Fruit fly (Drosophila melanogaster): ENCODE measurements around the gene Nrd1.

Nrd1 gene

DNA sequence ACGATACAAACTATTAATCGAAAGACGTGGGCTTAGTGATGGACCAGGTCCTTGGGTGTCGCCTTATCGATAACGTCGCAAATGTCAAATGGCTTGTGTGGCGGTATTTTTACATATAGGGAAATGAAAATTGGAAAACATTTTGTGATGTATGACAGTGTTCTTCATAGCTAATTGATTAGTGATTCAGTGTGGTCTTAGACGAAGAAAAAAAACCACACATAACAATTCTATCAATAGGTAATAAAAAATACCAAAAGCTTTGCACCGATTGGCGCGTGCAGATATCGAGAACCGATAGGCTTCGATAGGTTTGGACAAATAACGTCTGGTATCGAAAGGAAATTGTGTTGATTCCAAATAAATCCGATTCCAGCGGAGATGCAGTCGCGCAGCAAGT lies at the start of gene Nrd1, which contains the start of gene CG1847:
Gene Nrd1, minus strand, starts transcription at position 28 of the 400 bp plus-strand sequence.
Gene CG1847, plus strand, starts transcription at position 305 of the 400 bp plus-strand sequence.
- TF ChIP-seq Sin3A (optimal IDR thresholded peaks at IDR 0.05) (no peak), h (optimal IDR thresholded peaks at IDR 0.05) (no peak), psq (optimal IDR thresholded peaks at IDR 0.05) (no peak), Myc (optimal IDR thresholded peaks at IDR 0.05) (no peak), ttk (optimal IDR thresholded peaks at IDR 0.05) (no peak), insv (optimal IDR thresholded peaks at IDR 0.05) (no peak)

DNA sequence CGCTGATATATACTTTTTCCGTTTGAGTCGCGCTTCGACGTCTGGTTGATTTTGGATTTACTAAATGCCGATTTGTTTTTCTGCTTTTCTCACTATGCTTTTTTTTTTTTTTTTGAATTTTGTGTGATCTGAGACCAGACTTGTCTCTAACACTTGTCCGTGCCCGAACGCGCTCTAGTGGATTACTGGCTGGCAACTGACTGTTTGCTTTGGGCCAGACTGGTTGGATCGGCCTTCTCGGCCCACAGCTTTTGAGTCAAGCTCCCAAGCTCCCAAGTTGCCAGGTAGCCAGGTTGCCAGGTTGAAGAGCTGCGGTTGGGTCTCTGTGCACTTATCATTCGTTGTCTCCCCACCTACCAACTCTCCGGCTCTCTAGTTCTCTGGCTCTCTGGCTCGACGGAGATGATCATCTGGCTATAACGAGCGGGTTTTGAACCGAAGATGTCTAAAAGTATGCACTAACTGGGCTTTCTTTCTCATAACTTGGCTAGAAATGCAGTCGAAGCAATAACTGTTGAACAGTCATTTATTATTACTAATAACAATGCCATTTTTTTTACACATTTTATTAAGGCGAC lies 48.5 kb upstream of the Nrd1 start, which contains the start of gene pot:
Gene pot, minus strand, starts transcription at position 205 of the 578 bp plus-strand sequence.
- TF ChIP-seq Sin3A (optimal IDR thresholded peaks at IDR 0.05) (no peak), h (optimal IDR thresholded peaks at IDR 0.05) (no peak), ttk (optimal IDR thresholded peaks at IDR 0.05) (no peak), psq (optimal IDR thresholded peaks at IDR 0.05) (no peak), insv (optimal IDR thresholded peaks at IDR 0.05) (no peak), Myc (optimal IDR thresholded peaks at IDR 0.05) (no peak)

DNA sequence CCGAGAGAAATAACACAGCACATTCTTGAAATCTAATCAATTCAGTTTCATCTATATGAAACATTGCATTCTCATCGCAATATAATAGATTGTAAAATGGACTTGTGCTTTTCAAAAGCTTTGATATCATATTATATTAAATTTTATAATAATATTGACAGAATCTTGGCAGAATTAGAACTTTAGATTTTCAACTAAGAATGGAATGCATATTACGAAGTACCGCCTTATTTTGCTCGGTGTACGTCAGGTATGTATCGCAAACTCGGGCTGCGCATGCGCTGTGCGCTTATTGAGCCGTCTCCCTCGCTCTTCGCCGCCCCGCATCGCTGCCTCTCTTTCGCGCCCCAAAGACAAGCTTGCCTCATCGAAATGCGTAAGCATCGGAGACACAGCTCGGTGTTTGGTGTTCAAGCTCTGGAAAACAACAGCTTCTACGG lies 46.5 kb upstream of the Nrd1 start:
- TF ChIP-seq psq (optimal IDR thresholded peaks at IDR 0.05), result no peak
- no peak for TF ChIP-seq ttk (optimal IDR thresholded peaks at IDR 0.05)
- no peak for TF ChIP-seq Myc (optimal IDR thresholded peaks at IDR 0.05)
- no peak for TF ChIP-seq h (optimal IDR thresholded peaks at IDR 0.05)
- TF ChIP-seq insv (optimal IDR thresholded peaks at IDR 0.05), result no peak
- TF ChIP-seq Sin3A (optimal IDR thresholded peaks at IDR 0.05), result no peak

DNA sequence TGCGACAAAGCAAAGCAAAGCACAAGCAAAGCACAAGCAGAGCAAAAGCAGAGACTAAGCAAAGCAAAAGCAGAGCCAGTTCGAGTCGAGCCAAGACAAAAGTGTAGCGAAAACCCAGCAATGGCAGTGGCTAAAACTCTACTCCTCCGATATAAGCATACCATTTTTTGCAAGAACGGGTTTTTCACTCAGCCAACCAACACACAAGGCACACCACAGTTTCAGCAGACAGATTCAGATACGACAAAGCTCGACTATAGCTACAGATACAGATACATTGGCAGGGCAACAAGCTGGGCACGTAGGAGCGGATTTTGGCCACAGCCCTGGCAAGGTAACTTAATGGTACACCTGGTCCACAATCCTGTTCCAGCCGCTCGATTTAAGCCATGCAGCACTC lies 44.9 kb upstream of the Nrd1 start:
- TF ChIP-seq Myc (optimal IDR thresholded peaks at IDR 0.05), result no peak
- TF ChIP-seq h (optimal IDR thresholded peaks at IDR 0.05), result no peak
- no peak for TF ChIP-seq ttk (optimal IDR thresholded peaks at IDR 0.05)

DNA sequence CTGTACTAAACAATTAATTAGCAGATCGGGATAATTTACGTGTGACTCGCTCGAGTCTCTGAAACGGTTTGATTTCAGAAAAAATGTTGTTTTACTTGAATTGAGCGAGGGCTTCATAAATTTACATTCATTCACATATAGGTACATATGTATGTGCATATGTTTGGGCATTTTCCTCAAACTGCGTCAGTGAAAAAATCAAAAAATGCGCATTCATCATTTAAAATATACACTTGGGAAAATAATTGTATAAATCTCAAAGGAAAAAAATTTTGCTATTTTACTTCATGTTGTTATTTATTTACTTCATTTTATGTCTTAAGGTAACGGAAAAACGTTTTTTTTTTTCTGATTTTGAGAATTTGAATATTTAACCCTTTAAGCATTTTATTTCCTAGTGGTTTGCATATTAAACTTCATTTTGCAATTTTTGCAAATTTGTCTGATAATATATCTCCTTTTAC lies 38.2 kb upstream of the Nrd1 start, which contains the start of gene CG43156:
Gene CG43156, minus strand, starts transcription at position 51 of the 464 bp plus-strand sequence.
- TF ChIP-seq h (optimal IDR thresholded peaks at IDR 0.05) (no peak), psq (optimal IDR thresholded peaks at IDR 0.05) (no peak), Sin3A (optimal IDR thresholded peaks at IDR 0.05) (no peak), ttk (optimal IDR thresholded peaks at IDR 0.05) (no peak), insv (optimal IDR thresholded peaks at IDR 0.05) (no peak), Myc (optimal IDR thresholded peaks at IDR 0.05) (no peak)

DNA sequence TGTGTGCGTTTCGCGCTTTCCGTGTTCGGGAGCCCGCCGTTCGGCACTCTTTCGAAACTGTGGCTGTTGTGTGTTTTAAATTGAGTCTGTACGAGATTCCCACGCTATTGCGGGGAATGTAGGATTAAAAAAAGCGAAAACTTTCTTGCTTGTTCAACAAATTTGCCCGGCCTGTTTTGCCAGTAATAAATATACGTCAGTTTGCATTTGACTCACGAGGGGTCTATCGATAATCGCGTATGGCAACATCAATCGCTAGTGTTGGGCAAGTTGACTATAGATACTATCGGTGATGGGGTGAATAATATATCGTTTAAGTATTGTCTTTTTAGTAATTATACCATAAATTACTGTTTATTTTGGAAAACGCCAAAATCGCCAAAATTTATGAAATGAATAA lies 36.5 kb upstream of the Nrd1 start, which contains the start of gene Upf1:
Gene Upf1, minus strand, starts transcription at position 228 of the 400 bp plus-strand sequence.
- no peak for TF ChIP-seq ttk (optimal IDR thresholded peaks at IDR 0.05)
- TF ChIP-seq insv (optimal IDR thresholded peaks at IDR 0.05), result no peak
- no peak for TF ChIP-seq Sin3A (optimal IDR thresholded peaks at IDR 0.05)
- TF ChIP-seq Myc (optimal IDR thresholded peaks at IDR 0.05), result no peak
- no peak for TF ChIP-seq h (optimal IDR thresholded peaks at IDR 0.05)
- no peak for TF ChIP-seq psq (optimal IDR thresholded peaks at IDR 0.05)

DNA sequence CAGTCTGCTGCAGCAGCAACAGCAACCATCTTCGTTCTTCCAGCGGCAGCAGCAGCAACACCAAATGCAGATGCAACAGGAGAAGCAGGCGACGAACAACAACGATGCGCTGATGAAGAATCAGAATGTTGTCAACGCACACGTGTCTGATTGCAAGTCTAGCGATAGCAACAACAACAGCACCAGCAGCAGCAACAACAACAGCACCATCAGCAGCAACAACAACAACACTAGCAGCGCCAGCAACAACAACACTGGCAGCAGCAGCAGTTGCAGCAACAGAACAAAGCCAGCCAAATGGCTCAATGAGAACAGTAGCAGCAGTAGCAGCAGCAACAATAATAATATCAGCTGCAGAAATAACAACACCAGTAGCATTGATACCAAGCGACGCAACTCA lies 26.4 kb upstream of the Nrd1 start:
- TF ChIP-seq Sin3A (optimal IDR thresholded peaks at IDR 0.05) (no peak), Myc (optimal IDR thresholded peaks at IDR 0.05) (no peak), psq (optimal IDR thresholded peaks at IDR 0.05) (no peak), ttk (optimal IDR thresholded peaks at IDR 0.05) (no peak), h (optimal IDR thresholded peaks at IDR 0.05) (no peak), insv (optimal IDR thresholded peaks at IDR 0.05) (no peak)

DNA sequence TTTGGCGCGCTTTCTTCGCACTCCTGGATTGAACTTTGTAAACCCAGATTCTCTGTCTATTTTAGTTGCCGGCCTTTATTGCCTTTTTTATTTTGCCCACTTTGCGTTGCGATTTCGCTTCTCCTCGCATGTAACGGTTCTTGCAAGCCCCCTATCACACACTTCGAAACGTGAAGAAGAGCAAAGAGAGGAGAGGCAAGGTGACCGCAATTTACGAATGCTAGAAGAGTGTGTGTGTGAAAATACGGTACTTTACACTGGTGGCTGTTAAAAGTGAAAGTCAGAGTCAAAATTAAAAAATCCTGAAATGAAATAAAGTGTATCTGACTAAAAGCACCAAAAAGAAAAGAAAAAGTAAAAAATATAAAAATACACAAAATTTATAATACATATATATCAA lies 25.5 kb upstream of the Nrd1 start:
- TF ChIP-seq Myc (optimal IDR thresholded peaks at IDR 0.05), result no peak
- TF ChIP-seq h (optimal IDR thresholded peaks at IDR 0.05), result no peak
- TF ChIP-seq psq (optimal IDR thresholded peaks at IDR 0.05), result no peak
- no peak for TF ChIP-seq insv (optimal IDR thresholded peaks at IDR 0.05)
- TF ChIP-seq ttk (optimal IDR thresholded peaks at IDR 0.05), result no peak
- no peak for TF ChIP-seq Sin3A (optimal IDR thresholded peaks at IDR 0.05)

DNA sequence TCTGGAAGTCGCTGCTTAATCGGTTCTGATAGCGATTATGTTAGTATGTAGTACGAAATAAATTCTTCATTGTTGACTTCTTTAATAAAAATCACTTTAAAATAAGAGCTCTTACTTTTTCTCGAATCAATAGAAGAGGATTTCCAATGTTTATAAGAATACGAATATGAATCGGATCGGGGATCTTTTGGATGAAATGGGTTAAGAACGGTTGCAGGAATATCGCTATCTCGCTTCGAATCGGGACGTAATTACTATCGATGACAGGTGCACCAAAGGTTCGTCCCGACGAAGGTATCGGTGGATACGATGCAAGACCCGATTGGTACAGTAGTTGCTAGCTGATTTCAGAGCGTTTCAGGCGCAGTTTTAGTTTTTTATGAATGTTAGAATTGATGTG lies 24.9 kb upstream of the Nrd1 start, which contains the start of gene wisp:
Gene wisp, plus strand, starts transcription at position 301 of the 400 bp plus-strand sequence.
- no peak for TF ChIP-seq Myc (optimal IDR thresholded peaks at IDR 0.05)
- no peak for TF ChIP-seq h (optimal IDR thresholded peaks at IDR 0.05)
- TF ChIP-seq Sin3A (optimal IDR thresholded peaks at IDR 0.05), result no peak
- no peak for TF ChIP-seq psq (optimal IDR thresholded peaks at IDR 0.05)
- TF ChIP-seq insv (optimal IDR thresholded peaks at IDR 0.05), result no peak

DNA sequence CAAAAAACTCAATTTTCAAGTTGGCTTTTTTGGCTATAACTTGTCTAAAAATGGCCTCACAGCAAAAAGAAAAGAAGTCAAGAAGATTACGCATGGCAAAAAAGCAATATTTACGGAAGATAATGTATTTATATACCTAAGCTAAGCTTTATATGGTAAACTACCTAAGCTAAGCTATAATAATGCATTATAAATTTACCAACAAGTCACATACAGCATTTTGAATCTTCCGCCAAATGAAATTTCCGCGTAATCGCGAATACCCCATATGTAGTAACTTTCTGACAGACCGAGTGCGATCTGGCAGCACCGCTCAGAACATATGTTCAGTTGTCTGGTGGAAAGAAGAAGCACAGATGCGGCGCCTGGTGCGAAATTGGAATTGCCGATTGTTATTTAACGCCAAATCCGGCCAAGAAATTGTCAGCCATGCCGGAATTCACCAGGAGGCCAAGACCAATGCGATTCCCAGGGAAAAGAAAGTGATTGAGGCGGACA lies 23.0 kb upstream of the Nrd1 start, which contains the start of gene sicily:
Gene sicily, plus strand, starts transcription at position 51 of the 498 bp plus-strand sequence.
- no peak for TF ChIP-seq Myc (optimal IDR thresholded peaks at IDR 0.05)
- TF ChIP-seq insv (optimal IDR thresholded peaks at IDR 0.05), result no peak
- no peak for TF ChIP-seq psq (optimal IDR thresholded peaks at IDR 0.05)
- TF ChIP-seq h (optimal IDR thresholded peaks at IDR 0.05), result no peak
- no peak for TF ChIP-seq ttk (optimal IDR thresholded peaks at IDR 0.05)
- TF ChIP-seq Sin3A (optimal IDR thresholded peaks at IDR 0.05), result no peak

DNA sequence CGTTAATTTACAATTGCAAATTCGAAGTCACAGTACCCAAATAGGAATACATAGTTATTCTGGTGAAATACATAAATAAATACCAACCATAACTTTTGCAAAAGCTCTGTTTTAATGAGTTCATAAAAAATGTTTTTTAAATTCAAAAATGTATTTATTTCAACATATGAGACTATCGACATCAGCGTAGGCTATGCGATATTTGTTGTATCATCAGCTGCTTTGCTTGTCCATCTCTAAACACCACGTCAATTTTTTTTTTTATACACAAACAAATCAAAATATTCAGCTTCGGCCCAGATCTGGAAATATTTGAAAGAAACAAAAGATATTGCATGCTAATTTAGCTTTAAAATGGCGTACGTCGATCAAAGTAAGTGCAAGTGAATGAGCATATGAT lies 19.4 kb upstream of the Nrd1 start, which contains the start of gene CG1840:
Gene CG1840, plus strand, starts transcription at position 211 of the 400 bp plus-strand sequence.
- TF ChIP-seq ttk (optimal IDR thresholded peaks at IDR 0.05), result no peak
- TF ChIP-seq psq (optimal IDR thresholded peaks at IDR 0.05), result no peak

DNA sequence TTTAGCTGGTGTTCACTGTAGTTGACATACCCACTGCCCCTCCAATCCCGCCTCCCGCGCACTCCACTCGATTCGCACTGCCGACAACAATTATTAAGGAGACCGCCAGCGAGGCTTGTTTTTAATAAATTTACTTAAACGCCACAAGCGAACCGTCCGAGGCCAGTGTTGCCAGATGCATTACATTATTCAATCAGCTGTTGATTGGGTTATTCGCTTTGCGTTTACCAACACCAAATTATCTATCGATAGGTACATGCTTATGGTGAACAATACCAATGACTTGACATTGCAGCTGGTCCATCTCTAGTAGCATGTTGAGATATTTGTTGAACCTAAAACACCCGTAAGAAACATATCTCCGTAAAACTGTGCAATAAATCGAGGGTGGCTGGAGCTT lies 18.3 kb upstream of the Nrd1 start, which contains the start of the genes CG10353 and SelG:
Gene CG10353, minus strand, starts transcription at position 187 of the 400 bp plus-strand sequence.
Gene SelG, plus strand, starts transcription at position 309 of the 400 bp plus-strand sequence.
- TF ChIP-seq Sin3A (optimal IDR thresholded peaks at IDR 0.05) (no peak), Myc (optimal IDR thresholded peaks at IDR 0.05) (no peak), insv (optimal IDR thresholded peaks at IDR 0.05) (no peak), ttk (optimal IDR thresholded peaks at IDR 0.05) (no peak), psq (optimal IDR thresholded peaks at IDR 0.05) (no peak), h (optimal IDR thresholded peaks at IDR 0.05) (no peak)
